Worm (Caenorhabditis elegans): ENCODE measurements around the gene cng-3.

cng-3 gene

ce11 chrIV:9469293-9469692 lies 11.5 kb downstream of the cng-3 start:
- no peak for TF ChIP-seq lin-32 (GFP tag; optimal IDR thresholded peaks at IDR 0.05)
- TF ChIP-seq zip-8 (tag; optimal IDR thresholded peaks at IDR 0.05): no peak
- TF ChIP-seq sem-2 (GFP tag; optimal IDR thresholded peaks at IDR 0.05): no peak
- TF ChIP-seq bed-3 (GFP tag; optimal IDR thresholded peaks at IDR 0.05): no peak
- no peak for TF ChIP-seq nhr-237 (tag; optimal IDR thresholded peaks at IDR 0.05)
- no peak for TF ChIP-seq mab-5 (tag; optimal IDR thresholded peaks at IDR 0.05)
- no peak for TF ChIP-seq unc-120 (tag; optimal IDR thresholded peaks at IDR 0.05; ENCODE audit: poor library complexity, severe bottlenecking)
- no peak for TF ChIP-seq tbx-8 (GFP tag; optimal IDR thresholded peaks at IDR 0.05)

ce11 chrIV:9467418-9467817 lies 13.4 kb downstream of the cng-3 start, which contains the start of gene F38E11.6:
Gene F38E11.6 (minus strand): TSS chrIV:9467518.
- TF ChIP-seq M03D4.4 (tag; optimal IDR thresholded peaks at IDR 0.05): no peak
- TF ChIP-seq snpc-4 (tag; optimal IDR thresholded peaks at IDR 0.05): no peak
- TF ChIP-seq lsy-2 (tag; optimal IDR thresholded peaks at IDR 0.05): no peak
- TF ChIP-seq elt-1 (tag; optimal IDR thresholded peaks at IDR 0.05; ENCODE audit: borderline replicate concordance, insufficient read depth): no peak
- TF ChIP-seq ceh-43 (GFP tag; optimal IDR thresholded peaks at IDR 0.05): no peak
- no peak for TF ChIP-seq mab-5 (tag; optimal IDR thresholded peaks at IDR 0.05)
- TF ChIP-seq lin-32 (GFP tag; optimal IDR thresholded peaks at IDR 0.05): no peak
- no peak for TF ChIP-seq elt-3 (tag; optimal IDR thresholded peaks at IDR 0.05)
- TF ChIP-seq drap-1 (GFP tag; optimal IDR thresholded peaks at IDR 0.05): no peak
- no peak for TF ChIP-seq zip-8 (tag; optimal IDR thresholded peaks at IDR 0.05)
- no peak for TF ChIP-seq pha-4 (tag; optimal IDR thresholded peaks at IDR 0.05)
- no peak for TF ChIP-seq cnd-1 (tag; optimal IDR thresholded peaks at IDR 0.05)
- TF ChIP-seq unc-39 (tag; optimal IDR thresholded peaks at IDR 0.05): no peak
- no peak for TF ChIP-seq unc-62 (GFP tag; optimal IDR thresholded peaks at IDR 0.05)
- TF ChIP-seq ceh-83 (GFP tag; optimal IDR thresholded peaks at IDR 0.05): no peak
- no peak for TF ChIP-seq tbx-8 (GFP tag; optimal IDR thresholded peaks at IDR 0.05)

- no peak for TF ChIP-seq cnd-1 (tag; optimal IDR thresholded peaks at IDR 0.05)
- TF ChIP-seq nhr-2 (tag; optimal IDR thresholded peaks at IDR 0.05): no peak
- TF ChIP-seq nhr-76 (tag; optimal IDR thresholded peaks at IDR 0.05): no peak
- no peak for TF ChIP-seq ceh-43 (GFP tag; optimal IDR thresholded peaks at IDR 0.05)
- TF ChIP-seq mab-5 (tag; optimal IDR thresholded peaks at IDR 0.05): no peak
- no peak for TF ChIP-seq snpc-4 (tag; optimal IDR thresholded peaks at IDR 0.05)
- no peak for TF ChIP-seq ceh-39 (tag; optimal IDR thresholded peaks at IDR 0.05)
Measured at ce11 chrIV:9464345-9464783, 16.5 kb downstream of the cng-3 start.

- no peak for TF ChIP-seq snpc-4 (tag; optimal IDR thresholded peaks at IDR 0.05)
- TF ChIP-seq nhr-2 (tag; optimal IDR thresholded peaks at IDR 0.05): no peak
- peak; percentile 49 for TF ChIP-seq ces-1 (GFP tag; optimal IDR thresholded peaks at IDR 0.05)
- peak; percentile 27 for TF ChIP-seq hlh-1 (tag; optimal IDR thresholded peaks at IDR 0.05)
- peak; percentile 40 for TF ChIP-seq mep-1 (tag; optimal IDR thresholded peaks at IDR 0.05)
Measured at ce11 chrIV:9459224-9459781, 21.5 kb downstream of the cng-3 start, which contains the start of gene copb-2. Gene copb-2 (plus strand): TSS chrIV:9459731.

DNA sequence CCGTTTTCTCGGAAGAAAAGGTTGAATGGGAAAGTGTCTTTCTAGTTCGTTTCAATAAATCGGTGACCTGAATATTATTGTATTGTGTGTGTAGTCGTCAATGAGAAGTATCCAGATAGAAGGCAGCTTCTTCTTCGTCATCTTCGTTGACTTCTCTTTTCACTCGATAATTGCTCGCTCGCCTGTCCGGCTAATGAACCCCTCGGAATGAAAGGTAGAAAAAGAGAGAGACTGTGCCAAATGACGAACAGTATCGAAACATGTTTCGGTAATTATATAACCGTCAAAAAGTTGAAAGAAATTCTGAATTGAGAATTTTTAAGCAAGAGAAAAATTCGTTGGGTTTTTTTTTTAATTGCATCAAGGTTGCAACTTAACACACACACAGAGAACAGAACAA lies 23.4 kb downstream of the cng-3 start, which contains the start of gene cutl-17:
cutl-17 (minus strand) TSS at position 101 of the 400 bp plus-strand sequence.
- TF ChIP-seq nhr-12 (tag; optimal IDR thresholded peaks at IDR 0.05) (no peak), mep-1 (tag; optimal IDR thresholded peaks at IDR 0.05) (no peak), snpc-4 (tag; optimal IDR thresholded peaks at IDR 0.05) (no peak), hlh-1 (tag; optimal IDR thresholded peaks at IDR 0.05) (no peak), tbx-8 (GFP tag; optimal IDR thresholded peaks at IDR 0.05) (no peak)

ce11 chrIV:9451816-9452215 lies 29.0 kb downstream of the cng-3 start:
- TF ChIP-seq mep-1 (tag; optimal IDR thresholded peaks at IDR 0.05) (no peak), ceh-39 (tag; optimal IDR thresholded peaks at IDR 0.05) (no peak), flh-1 (GFP tag; optimal IDR thresholded peaks at IDR 0.05) (no peak), sptf-1 (tag; optimal IDR thresholded peaks at IDR 0.05) (no peak), drap-1 (GFP tag; optimal IDR thresholded peaks at IDR 0.05) (no peak)
